Fruit fly (Drosophila melanogaster) whole organism, embryonic: ENCODE results near the gene nol.

ENCODE experiments used
- Aef1 ChIP-seq: fragments of 200-800 bp; sonication (Bioruptor generic); IDR thresholded peaks from 3 replicates; pipeline ENCODE4 v1.3.6; 2022; ENCODE audit warnings: missing biosample characterization, missing genetic modification characterization
- Atf3 ChIP-seq: fragments of 200-800 bp; sonication (Bioruptor generic); optimal IDR thresholded peaks from 3 replicates; lab custom pipeline; 2016; ENCODE audit warnings: missing biosample characterization, missing genetic modification characterization
- CG10274 ChIP-seq: fragments of 200-800 bp; sonication (Bioruptor generic); optimal IDR thresholded peaks from 3 replicates; lab custom pipeline; 2017; ENCODE audit warnings: missing biosample characterization, mild to moderate bottlenecking, missing genetic modification characterization
- CG10654 ChIP-seq: fragments of 200-800 bp; sonication (Bioruptor generic); optimal IDR thresholded peaks from 2 replicates; lab custom pipeline; 2016; ENCODE audit warnings: missing biosample characterization, missing genetic modification characterization
- CG10959 ChIP-seq: fragments of 200-800 bp; sonication (Bioruptor generic); IDR thresholded peaks from 2 replicates; pipeline ENCODE4 v1.3.6; 2022; ENCODE audit warnings: missing biosample characterization, missing genetic modification characterization
- CG11560 ChIP-seq: fragments of 200-800 bp; sonication (Bioruptor generic); IDR thresholded peaks from 3 replicates; pipeline ENCODE4 v1.3.6; 2022; ENCODE audit warnings: missing biosample characterization, missing genetic modification characterization
- CG12299 ChIP-seq: fragments of 200-800 bp; sonication (Bioruptor generic); optimal IDR thresholded peaks from 2 replicates; lab custom pipeline; 2018; ENCODE audit warnings: missing biosample characterization, mild to moderate bottlenecking, missing genetic modification characterization
- CG1233 ChIP-seq: fragments of 200-800 bp; sonication (Bioruptor generic); optimal IDR thresholded peaks from 4 replicates; lab custom pipeline; 2018; ENCODE audit warnings: missing biosample characterization, mild to moderate bottlenecking, missing genetic modification characterization
- CG17568 ChIP-seq: fragments of 200-800 bp; sonication (Bioruptor generic); optimal IDR thresholded peaks from 2 replicates; lab custom pipeline; 2018; ENCODE audit warnings: missing biosample characterization, mild to moderate bottlenecking, missing genetic modification characterization, moderate library complexity
- CG1832 ChIP-seq: fragments of 200-800 bp; sonication (Bioruptor generic); optimal IDR thresholded peaks from 2 replicates; lab custom pipeline; 2017; ENCODE audit warnings: missing biosample characterization, mild to moderate bottlenecking, missing genetic modification characterization, inconsistent platforms
- CG34224 ChIP-seq: fragments of 200-800 bp; sonication (Bioruptor generic); IDR thresholded peaks from 3 replicates; pipeline ENCODE4 v1.3.6; 2022; ENCODE audit warnings: missing biosample characterization, missing genetic modification characterization; ENCODE audit not compliant: partially characterized antibody
- CG3995 ChIP-seq: fragments of 200-800 bp; sonication (Bioruptor generic); optimal IDR thresholded peaks from 3 replicates; lab custom pipeline; 2016; ENCODE audit warnings: missing biosample characterization, missing genetic modification characterization
- CG4282 ChIP-seq: fragments of 200-800 bp; sonication (Bioruptor generic); optimal IDR thresholded peaks from 2 replicates; lab custom pipeline; 2016; ENCODE audit warnings: missing biosample characterization, missing genetic modification characterization
- CG4404 ChIP-seq: fragments of 200-800 bp; sonication (Bioruptor generic); IDR thresholded peaks from 2 replicates; pipeline ENCODE4 v1.3.6; 2022; ENCODE audit warnings: missing biosample characterization, missing genetic modification characterization
- CG6175 ChIP-seq: fragments of 200-800 bp; sonication (Bioruptor generic); IDR thresholded peaks from 3 replicates; pipeline ENCODE4 v1.3.6; 2022; ENCODE audit warnings: missing biosample characterization, missing genetic modification characterization
- CG6254 ChIP-seq: fragments of 200-800 bp; sonication (Bioruptor generic); optimal IDR thresholded peaks from 3 replicates; lab custom pipeline; 2017; ENCODE audit warnings: mild to moderate bottlenecking, missing biosample characterization, missing genetic modification reagents, missing genetic modification characterization
- CG6854 ChIP-seq: fragments of 200-800 bp; sonication (Bioruptor generic); optimal IDR thresholded peaks from 3 replicates; lab custom pipeline; 2017; ENCODE audit warnings: missing biosample characterization, mild to moderate bottlenecking, missing genetic modification characterization
- CG7987 ChIP-seq: fragments of 200-800 bp; sonication (Bioruptor generic); optimal IDR thresholded peaks from 2 replicates; lab custom pipeline; 2018; ENCODE audit warnings: missing biosample characterization, mild to moderate bottlenecking, missing genetic modification characterization, moderate library complexity
- CG8290 ChIP-seq, 3 experiments: fragments of 200-800 bp; sonication (Bioruptor generic); optimal IDR thresholded peaks; 2 replicates each; lab custom pipeline; 2016 to 2019; ENCODE audit warnings: missing biosample characterization in 3 of 3, missing genetic modification characterization in 3 of 3, mild to moderate bottlenecking in 2 of 3, moderate library complexity in 1 of 3
- CG8944 ChIP-seq: fragments of 200-800 bp; sonication (Bioruptor generic); optimal IDR thresholded peaks from 3 replicates; lab custom pipeline; 2016; ENCODE audit warnings: missing biosample characterization, missing genetic modification characterization
- CG9932 ChIP-seq: fragments of 200-800 bp; sonication (Bioruptor generic); IDR thresholded peaks from 2 replicates; pipeline ENCODE4 v1.3.6; 2022; ENCODE audit warnings: missing biosample characterization, missing genetic modification characterization
- D ChIP-seq, 2 experiments: fragments of 200-800 bp in 1 of 2; fragments of >200 bp in 1 of 2; sonication (Bioruptor generic) in 1 of 2; optimal IDR thresholded peaks; 2 replicates in 1 of 2; 3 replicates in 1 of 2; lab custom pipeline; 2017; ENCODE audit warnings: mild to moderate bottlenecking in 1 of 2, missing biosample characterization in 1 of 2, missing genetic modification characterization in 1 of 2, missing genetic modification reagents in 1 of 2
- Dbx ChIP-seq: fragments of 200-800 bp; sonication (Bioruptor generic); IDR thresholded peaks from 3 replicates; pipeline ENCODE4 v1.3.6; 2022; ENCODE audit warnings: missing biosample characterization, missing genetic modification characterization
- Hey ChIP-seq: fragments of 200-800 bp; sonication (Bioruptor generic); optimal IDR thresholded peaks from 3 replicates; lab custom pipeline; 2018; ENCODE audit warnings: missing biosample characterization, mild to moderate bottlenecking, missing genetic modification characterization
- Hr78 ChIP-seq, 2 experiments: fragments of 200-800 bp in 1 of 2; fragments of >200 bp in 1 of 2; sonication (Bioruptor generic) in 1 of 2; optimal IDR thresholded peaks; 2 replicates each; lab custom pipeline; 2017 to 2019; ENCODE audit warnings: missing biosample characterization in 2 of 2, missing genetic modification characterization in 2 of 2, mild to moderate bottlenecking in 1 of 2, moderate library complexity in 1 of 2
- Jarid2 ChIP-seq: fragments of 200-800 bp; sonication (Bioruptor generic); optimal IDR thresholded peaks from 3 replicates; lab custom pipeline; 2017; ENCODE audit warnings: mild to moderate bottlenecking, missing biosample characterization, missing genetic modification reagents, missing genetic modification characterization
- Mad ChIP-seq: fragments of 200-800 bp; sonication (Bioruptor generic); optimal IDR thresholded peaks from 2 replicates; lab custom pipeline; 2016; ENCODE audit warnings: missing biosample characterization, missing genetic modification characterization
- Rx ChIP-seq: fragments of 200-800 bp; sonication (Bioruptor generic); IDR thresholded peaks from 2 replicates; pipeline ENCODE4 v1.3.6; 2022; ENCODE audit warnings: missing biosample characterization, missing genetic modification characterization
- Scr ChIP-seq: fragments of 200-800 bp; sonication (Bioruptor generic); IDR thresholded peaks from 2 replicates; pipeline ENCODE4 v1.3.6; 2022; ENCODE audit warnings: missing biosample characterization, missing genetic modification characterization; ENCODE audit not compliant: partially characterized antibody
- Side ChIP-seq: fragments of 200-800 bp; sonication (Bioruptor generic); optimal IDR thresholded peaks from 2 replicates; lab custom pipeline; 2016; ENCODE audit warnings: missing biosample characterization, missing genetic modification characterization
- Vsx1 ChIP-seq: fragments of 200-800 bp; sonication (Bioruptor generic); optimal IDR thresholded peaks from 2 replicates; lab custom pipeline; 2017; ENCODE audit warnings: missing biosample characterization, mild to moderate bottlenecking, missing genetic modification characterization, missing genetic modification reagents
- ac ChIP-seq: fragments of 200-800 bp; sonication (Bioruptor generic); optimal IDR thresholded peaks from 3 replicates; lab custom pipeline; 2017; ENCODE audit warnings: missing biosample characterization, mild to moderate bottlenecking, missing genetic modification characterization
- bab2 ChIP-seq: fragments of 200-800 bp; sonication (Bioruptor generic); optimal IDR thresholded peaks from 2 replicates; lab custom pipeline; 2016; ENCODE audit warnings: missing biosample characterization, missing genetic modification characterization
- cas ChIP-seq: fragments of 200-800 bp; sonication (Bioruptor generic); IDR thresholded peaks from 2 replicates; pipeline ENCODE4 v1.3.6; 2022; ENCODE audit warnings: missing biosample characterization, missing genetic modification characterization
- cwo ChIP-seq: fragments of 200-800 bp; sonication (Bioruptor generic); optimal IDR thresholded peaks from 3 replicates; lab custom pipeline; 2017; ENCODE audit warnings: missing biosample characterization, missing genetic modification characterization, mild to moderate bottlenecking, moderate library complexity, missing genetic modification reagents
- exex ChIP-seq: fragments of 200-800 bp; sonication (Bioruptor generic); optimal IDR thresholded peaks from 4 replicates; lab custom pipeline; 2018; ENCODE audit warnings: missing biosample characterization, mild to moderate bottlenecking, missing genetic modification characterization, moderate library complexity
- gce ChIP-seq: fragments of 200-800 bp; sonication (Bioruptor generic); IDR thresholded peaks from 3 replicates; pipeline ENCODE4 v1.3.6; 2022; ENCODE audit warnings: missing biosample characterization, missing genetic modification characterization
- gsb ChIP-seq: fragments of 200-800 bp; sonication (Bioruptor generic); IDR thresholded peaks from 2 replicates; pipeline ENCODE4 v1.3.6; 2022; ENCODE audit warnings: missing biosample characterization, missing genetic modification characterization
- kah ChIP-seq: fragments of 200-800 bp; sonication (Bioruptor generic); optimal IDR thresholded peaks from 2 replicates; lab custom pipeline; 2018; ENCODE audit warnings: missing biosample characterization, mild to moderate bottlenecking, missing genetic modification characterization
- kni ChIP-seq: fragments of 200-800 bp; sonication (Bioruptor generic); optimal IDR thresholded peaks from 3 replicates; lab custom pipeline; 2017; ENCODE audit warnings: mild to moderate bottlenecking, missing biosample characterization, missing genetic modification reagents, missing genetic modification characterization
- nau ChIP-seq: fragments of 200-800 bp; sonication (Bioruptor generic); optimal IDR thresholded peaks from 3 replicates; lab custom pipeline; 2017; ENCODE audit warnings: missing biosample characterization, mild to moderate bottlenecking, missing genetic modification characterization, missing genetic modification reagents
- org-1 ChIP-seq: fragments of 200-800 bp; sonication (Bioruptor generic); optimal IDR thresholded peaks from 2 replicates; lab custom pipeline; 2017; ENCODE audit warnings: missing biosample characterization, missing genetic modification characterization
- pfk ChIP-seq: fragments of 200-800 bp; sonication (Bioruptor generic); optimal IDR thresholded peaks from 2 replicates; lab custom pipeline; 2018; ENCODE audit warnings: missing biosample characterization, mild to moderate bottlenecking, missing genetic modification characterization, moderate library complexity
- phol ChIP-seq: fragments of 200-800 bp; sonication (Bioruptor generic); optimal IDR thresholded peaks from 3 replicates; lab custom pipeline; 2018; ENCODE audit warnings: missing biosample characterization, mild to moderate bottlenecking, missing genetic modification characterization, moderate library complexity
- seq ChIP-seq: fragments of 200-800 bp; sonication (Bioruptor generic); IDR thresholded peaks from 2 replicates; pipeline ENCODE4 v1.3.6; 2022; ENCODE audit warnings: missing biosample characterization, missing genetic modification characterization
- sima ChIP-seq: fragments of 200-800 bp; sonication (Bioruptor generic); optimal IDR thresholded peaks from 2 replicates; lab custom pipeline; 2016; ENCODE audit warnings: missing biosample characterization, missing genetic modification characterization
- so ChIP-seq: fragments of 200-800 bp; sonication (Bioruptor generic); IDR thresholded peaks from 3 replicates; pipeline ENCODE4 v1.3.6; 2022; ENCODE audit warnings: missing biosample characterization, missing genetic modification characterization

Gene nol

DNA sequence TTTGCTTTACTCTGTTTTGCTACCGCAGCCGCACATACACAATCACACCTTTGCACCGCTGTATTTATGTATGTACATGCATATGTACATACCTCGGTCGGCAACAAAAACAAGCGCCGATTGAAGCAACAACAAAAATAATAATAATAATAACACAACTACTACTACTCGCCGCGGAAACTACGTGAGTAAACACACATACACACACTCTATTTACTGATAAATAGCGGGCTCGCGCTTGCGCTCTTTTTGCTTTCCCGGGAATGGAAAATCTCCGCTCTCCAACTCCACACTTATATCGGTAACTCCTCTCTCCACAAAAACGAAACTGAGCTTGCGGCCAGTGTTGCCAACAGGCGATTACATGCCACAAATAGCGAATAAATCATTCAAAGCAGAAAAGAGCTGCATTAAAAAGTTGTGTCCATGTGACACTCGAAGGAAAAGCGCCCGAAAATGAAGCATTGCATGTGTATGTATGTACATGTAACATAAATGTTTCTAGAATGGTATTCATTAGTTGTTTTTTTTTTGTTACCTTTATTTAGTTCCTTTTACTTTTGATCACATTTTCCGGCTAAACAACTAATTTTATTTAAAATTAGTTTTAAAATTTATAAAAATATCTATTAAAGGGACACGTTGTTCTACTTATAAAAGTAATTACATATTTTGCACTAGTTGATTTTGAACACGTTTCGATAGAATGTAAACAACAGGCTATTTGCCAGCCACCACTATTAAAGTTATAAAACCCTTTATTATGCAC is 11.8 kb upstream of the nol start (continued):
- peak; percentile 50; the same call in 1 of the 3 replicates for TF ChIP-seq Aef1 (GFP tag; lab: Robert Waterston, UW)
- peak; percentile 84 for TF ChIP-seq Hey (tag; lab: Kevin White, UChicago)
- TF ChIP-seq CG17568, result peak; percentile 90
- peak; percentile 7 for TF ChIP-seq Mad (GFP tag; lab: Kevin White, UChicago)
- TF ChIP-seq CG8944 (GFP tag; lab: Kevin White, UChicago), result peak; percentile 37
- TF ChIP-seq exex, result peak; percentile 68
- TF ChIP-seq Atf3 (GFP tag; lab: Kevin White, UChicago), result peak; percentile 42
- peak; percentile 91; the same call in 2 of the 3 replicates for TF ChIP-seq so (GFP tag; lab: Robert Waterston, UW)
- TF ChIP-seq org-1 (GFP tag; lab: Kevin White, UChicago), result peak; percentile 75
- peak; percentile 57 for TF ChIP-seq CG9932 (GFP tag; lab: Robert Waterston, UW)
- peak; percentile 83 for TF ChIP-seq nau (GFP tag; lab: Kevin White, UChicago)
- peak; percentile 24 for TF ChIP-seq CG4282 (GFP tag; lab: Kevin White, UChicago)
- TF ChIP-seq CG34224, result peak; percentile 12; the same call in 1 of the 3 replicates
- peak; percentile 55 for TF ChIP-seq cwo
- TF ChIP-seq D (optimal IDR thresholded peaks at IDR 0.05; lab: Kevin White, UChicago), result no peak
- peak; percentile 61 for TF ChIP-seq D (GFP tag; optimal IDR thresholded peaks at IDR 0.05; lab: Kevin White, UChicago)
- no peak for TF ChIP-seq CG1832 (GFP tag; lab: Kevin White, UChicago)
- TF ChIP-seq CG6254 (GFP tag; lab: Kevin White, UChicago), result peak; percentile 61
- TF ChIP-seq CG10654, result peak; percentile 8
- TF ChIP-seq CG7987 (GFP tag; lab: Kevin White, UChicago), result peak; percentile 89
- no peak for TF ChIP-seq cas (GFP tag; lab: Robert Waterston, UW)
- TF ChIP-seq CG10274 (GFP tag; lab: Kevin White, UChicago), result peak; percentile 12
- 0 out of 3 replicates have a peak, but pooled peaks have one; percentile 47 for TF ChIP-seq gce (GFP tag; lab: Robert Waterston, UW)
- TF ChIP-seq ac (GFP tag; lab: Kevin White, UChicago), result peak; percentile 70
- peak; percentile 25 for TF ChIP-seq phol (tag; lab: Kevin White, UChicago)
- TF ChIP-seq Rx (GFP tag; lab: Robert Waterston, UW), result no peak
- TF ChIP-seq kni (GFP tag; lab: Kevin White, UChicago), result peak; percentile 99
- peak; percentile 87 for TF ChIP-seq CG12299 (tag; lab: Kevin White, UChicago)
- TF ChIP-seq kah (GFP tag; lab: Kevin White, UChicago), result peak; percentile 58
- TF ChIP-seq CG4404 (GFP tag; lab: Robert Waterston, UW), result peak; percentile 25; the same call in 1 of the 2 replicates
- TF ChIP-seq gsb (GFP tag; lab: Robert Waterston, UW), result peak; percentile 59; the same call in 1 of the 2 replicates
- TF ChIP-seq sima, result no peak
- TF ChIP-seq Dbx, result peak; percentile 84; the same call in 2 of the 3 replicates
- peak; percentile 80 for TF ChIP-seq Side
- no peak for TF ChIP-seq Hr78 (GFP tag; optimal IDR thresholded peaks at IDR 0.05; lab: Kevin White, UChicago)
- peak; percentile 82 for TF ChIP-seq pfk (GFP tag; lab: Kevin White, UChicago)
- peak; percentile 77 for TF ChIP-seq bab2 (GFP tag; lab: Kevin White, UChicago)
- peak; percentile 71 for TF ChIP-seq Vsx1 (GFP tag; lab: Kevin White, UChicago)
- TF ChIP-seq CG10959 (GFP tag; lab: Robert Waterston, UW), result no peak
- TF ChIP-seq CG3995 (GFP tag; lab: Kevin White, UChicago), result no peak
- no peak for TF ChIP-seq Jarid2 (GFP tag; lab: Kevin White, UChicago)
- TF ChIP-seq seq, result peak; percentile 80
- peak; percentile 43 for TF ChIP-seq CG8290 (GFP tag; optimal IDR thresholded peaks at IDR 0.05; lab: Kevin White, UChicago)
- TF ChIP-seq CG8290 (tag; optimal IDR thresholded peaks at IDR 0.05; lab: Kevin White, UChicago), result peak; percentile 87 to 88
- peak; percentile 71 for TF ChIP-seq CG6854 (GFP tag; lab: Kevin White, UChicago)
- peak; percentile 91 for TF ChIP-seq CG1233 (GFP tag; lab: Kevin White, UChicago)
- peak; percentile 72; the same call in 1 of the 3 replicates for TF ChIP-seq CG6175 (GFP tag; lab: Robert Waterston, UW)
- TF ChIP-seq CG11560 (tag; lab: Robert Waterston, UW), result no peak
- TF ChIP-seq Scr (GFP tag; lab: Robert Waterston, UW), result no peak
